Worm (Caenorhabditis elegans) whole organism, midembryonic: ENCODE data around the gene W03A5.1.

Experiments used
- T22C8.4 ChIP-seq: fragments of 200-800 bp; sonication (Bioruptor generic); IDR thresholded peaks from 2 replicates; pipeline ENCODE4 v1.3.6; 2022; ENCODE audit warnings: missing genetic modification characterization, missing compliant biosample characterization
- cog-1 ChIP-seq: sonication (generic microtip); optimal IDR thresholded peaks from 2 replicates; lab custom pipeline; 2016; ENCODE audit warnings: missing genetic modification characterization, missing compliant biosample characterization
- flt-1 ChIP-seq: fragments of 200-800 bp; sonication (Bioruptor generic); IDR thresholded peaks from 2 replicates; pipeline ENCODE4 v1.3.6; 2022; ENCODE audit warnings: missing genetic modification characterization, missing compliant biosample characterization
- klf-2 ChIP-seq: fragments of 200-800 bp; sonication (Bioruptor generic); conservative IDR thresholded peaks from 2 replicates; pipeline ENCODE4 v1.3.6; 2022; ENCODE audit warnings: missing genetic modification reagents, missing genetic modification characterization, missing compliant biosample characterization
- med-1 ChIP-seq: sonication (generic microtip); optimal IDR thresholded peaks from 2 replicates; lab custom pipeline; 2017; ENCODE audit warnings: missing genetic modification characterization, mild to moderate bottlenecking, missing compliant biosample characterization, antibody characterized with exemption, missing genetic modification reagents; ENCODE audit not compliant: insufficient read depth
- ref-1 ChIP-seq: fragments of 200-800 bp; sonication (Bioruptor generic); conservative IDR thresholded peaks from 2 replicates; pipeline ENCODE4 v1.3.6; 2022; ENCODE audit warnings: missing genetic modification reagents, missing genetic modification characterization, missing compliant biosample characterization
- tab-1 ChIP-seq: fragments of 200-800 bp; sonication (Bioruptor generic); IDR thresholded peaks from 2 replicates; pipeline ENCODE4 v1.3.6; 2022; ENCODE audit warnings: missing genetic modification characterization, missing compliant biosample characterization
- ztf-23 ChIP-seq: fragments of 200-800 bp; sonication (Bioruptor generic); IDR thresholded peaks from 2 replicates; pipeline ENCODE4 v1.3.6; 2022; ENCODE audit warnings: missing genetic modification reagents, missing genetic modification characterization, missing compliant biosample characterization
- ztf-29 ChIP-seq: fragments of 200-800 bp; sonication (Bioruptor generic); IDR thresholded peaks from 2 replicates; pipeline ENCODE4 v1.3.6; 2022; ENCODE audit warnings: missing genetic modification reagents, missing genetic modification characterization, missing compliant biosample characterization

Gene W03A5.1

DNA sequence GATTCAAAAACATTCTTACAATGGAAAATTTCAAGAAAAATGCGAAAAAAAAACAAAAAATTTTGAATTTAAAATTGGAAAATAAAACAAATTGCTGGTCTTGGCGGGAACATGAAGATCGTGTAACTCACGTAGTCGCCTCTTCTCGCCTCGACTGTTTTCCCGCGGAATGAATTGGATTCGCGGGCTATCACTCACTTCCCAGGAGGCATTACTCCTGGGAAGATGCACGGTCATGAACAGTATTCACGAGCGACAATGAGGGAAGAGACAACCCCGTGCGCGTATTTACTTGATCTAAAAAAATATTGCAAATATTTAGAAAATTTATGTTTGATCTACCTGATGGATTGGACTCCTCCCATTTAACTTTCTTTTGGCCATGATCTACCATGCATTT is 1.4 kb upstream of the W03A5.1 start:
- TF ChIP-seq med-1 (GFP tag; lab: Kevin White, UChicago) (no peak), flt-1 (no peak), klf-2 (GFP tag; lab: Robert Waterston, UW) (no peak), tab-1 (no peak), ztf-29 (no peak), ref-1 (no peak), ztf-23 (GFP tag; lab: Robert Waterston, UW) (no peak), cog-1 (no peak), T22C8.4 (no peak)

DNA sequence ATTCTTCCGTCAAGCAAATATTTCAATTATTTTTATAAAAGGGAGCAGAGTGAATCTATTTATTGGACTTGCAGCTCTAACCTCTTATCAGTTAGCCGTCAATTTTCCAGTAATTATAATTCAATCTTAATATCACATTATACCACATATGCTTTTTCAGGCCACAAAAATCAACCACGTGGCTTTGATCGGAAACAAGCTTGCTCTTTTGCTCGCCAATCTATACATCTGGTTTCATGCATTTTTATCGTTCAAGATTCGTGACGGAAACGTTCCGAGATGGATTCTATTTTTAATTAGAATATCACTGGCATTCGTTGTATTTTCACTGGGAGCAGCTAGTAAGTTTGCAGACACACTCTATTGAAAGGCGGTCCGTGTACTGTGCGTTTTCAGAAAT is 628 bp upstream of the W03A5.1 start:
- TF ChIP-seq flt-1 (no peak), ztf-23 (GFP tag; lab: Robert Waterston, UW) (no peak), ztf-29 (no peak), T22C8.4 (no peak), klf-2 (GFP tag; lab: Robert Waterston, UW) (no peak), tab-1 (no peak), ref-1 (no peak), cog-1 (no peak), med-1 (GFP tag; lab: Kevin White, UChicago) (no peak)

ce11 chrIII:5413680-5414079 is 6.0 kb downstream of the W03A5.1 start, which contains the start of gene grl-22:
TSS of gene grl-22 (minus strand) at chrIII:5414011.
- TF ChIP-seq ztf-29, result no peak
- no peak for TF ChIP-seq klf-2 (GFP tag; lab: Robert Waterston, UW)
- TF ChIP-seq tab-1, result no peak
- no peak for TF ChIP-seq ref-1
- TF ChIP-seq ztf-23 (GFP tag; lab: Robert Waterston, UW), result no peak
- TF ChIP-seq T22C8.4, result no peak
- TF ChIP-seq cog-1, result no peak
- no peak for TF ChIP-seq flt-1
- no peak for TF ChIP-seq med-1 (GFP tag; lab: Kevin White, UChicago)

DNA sequence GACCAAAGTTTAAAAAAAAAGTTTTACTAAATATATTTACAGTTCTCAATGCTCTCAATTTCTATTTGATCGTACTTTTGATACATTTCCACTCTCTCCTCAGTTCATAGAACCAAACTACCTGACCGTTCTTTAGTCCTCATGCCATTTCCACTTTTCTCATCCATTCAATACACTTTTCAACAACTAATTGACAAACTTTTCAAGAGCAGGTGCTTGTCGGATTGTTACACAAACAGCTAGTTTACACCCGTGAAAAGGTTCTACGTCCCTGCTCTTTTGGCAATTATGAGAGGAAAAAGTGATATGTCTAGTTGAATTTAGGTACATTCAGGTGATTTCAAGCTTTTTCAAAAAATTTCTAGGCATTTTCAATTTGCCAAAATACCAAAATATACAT is 10.2 kb downstream of the W03A5.1 start:
- TF ChIP-seq ztf-23 (GFP tag; lab: Robert Waterston, UW), result no peak
- TF ChIP-seq T22C8.4, result no peak
- TF ChIP-seq tab-1, result no peak
- no peak for TF ChIP-seq flt-1
- TF ChIP-seq klf-2 (GFP tag; lab: Robert Waterston, UW), result no peak
- no peak for TF ChIP-seq ztf-29
- no peak for TF ChIP-seq ref-1
- no peak for TF ChIP-seq cog-1
- TF ChIP-seq med-1 (GFP tag; lab: Kevin White, UChicago), result no peak

- TF ChIP-seq ztf-29 (no peak), tab-1 (no peak), T22C8.4 (no peak), flt-1 (no peak), klf-2 (GFP tag; lab: Robert Waterston, UW) (no peak), cog-1 (no peak), med-1 (GFP tag; lab: Kevin White, UChicago) (no peak), ref-1 (no peak), ztf-23 (GFP tag; lab: Robert Waterston, UW) (no peak)
Observed at ce11 chrIII:5419527-5419926, 11.8 kb downstream of the W03A5.1 start.

ce11 chrIII:5420276-5420675 is 12.6 kb downstream of the W03A5.1 start:
- TF ChIP-seq T22C8.4 (no peak), med-1 (GFP tag; lab: Kevin White, UChicago) (no peak), ztf-23 (GFP tag; lab: Robert Waterston, UW) (no peak), cog-1 (no peak), klf-2 (GFP tag; lab: Robert Waterston, UW) (no peak), ztf-29 (no peak), ref-1 (no peak), flt-1 (no peak)

DNA sequence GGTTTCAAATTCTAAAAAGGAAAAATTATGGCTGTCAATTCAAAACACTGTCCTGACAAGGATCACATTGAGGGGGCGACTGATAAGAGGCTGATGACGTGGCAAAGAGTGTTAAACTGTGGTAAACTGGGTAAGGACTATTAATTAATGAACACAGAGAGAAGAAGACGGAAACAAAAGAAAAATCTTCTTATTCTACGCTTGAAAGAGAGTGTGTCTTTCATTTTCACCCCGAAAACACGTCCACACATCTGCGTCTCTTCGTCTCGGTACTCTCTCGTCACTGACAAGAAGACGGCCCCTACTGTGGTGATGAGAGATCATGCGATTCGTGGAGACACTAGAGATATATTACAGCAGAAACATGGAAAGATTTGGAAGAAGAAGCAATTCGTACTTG is 13.7 kb downstream of the W03A5.1 start:
- TF ChIP-seq cog-1 (no peak), flt-1 (no peak), med-1 (GFP tag; lab: Kevin White, UChicago) (no peak), klf-2 (GFP tag; lab: Robert Waterston, UW) (no peak), T22C8.4 (no peak)

DNA sequence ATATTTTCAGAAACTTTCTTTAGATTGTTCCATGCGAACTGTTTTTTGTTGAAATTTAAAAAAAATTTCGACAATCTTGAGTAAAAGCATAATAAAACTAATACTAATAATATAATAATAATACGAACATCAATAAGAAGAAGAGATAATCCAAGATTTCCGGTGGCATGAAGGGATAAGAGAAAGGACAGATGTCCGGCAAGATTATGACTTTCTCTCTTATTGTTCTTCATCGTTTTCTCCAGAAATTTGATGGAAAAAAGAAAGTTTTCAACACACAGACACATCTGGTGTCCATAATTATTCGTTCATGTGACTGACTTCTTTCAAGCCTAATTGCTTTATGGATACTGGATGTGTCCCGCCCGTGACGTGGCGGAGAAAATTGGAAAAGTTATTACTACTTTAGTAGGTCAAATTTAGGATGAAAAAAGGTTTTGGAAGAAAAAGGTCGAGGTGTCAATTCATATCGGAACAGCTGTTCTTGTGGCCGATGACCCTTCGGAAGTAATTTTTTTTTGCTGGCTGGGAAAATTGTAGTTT is 14.9 kb downstream of the W03A5.1 start:
- no peak for TF ChIP-seq med-1 (GFP tag; lab: Kevin White, UChicago)
- TF ChIP-seq T22C8.4, result no peak
- TF ChIP-seq ref-1, result no peak
- no peak for TF ChIP-seq klf-2 (GFP tag; lab: Robert Waterston, UW)
- no peak for TF ChIP-seq ztf-23 (GFP tag; lab: Robert Waterston, UW)
- TF ChIP-seq ztf-29, result no peak
- TF ChIP-seq tab-1, result no peak
- no peak for TF ChIP-seq flt-1
- TF ChIP-seq cog-1, result no peak

ce11 chrIII:5423665-5424133 is 16.0 kb downstream of the W03A5.1 start, which contains the start of gene dnj-24:
TSS of gene dnj-24 (minus strand) at chrIII:5424083.
- TF ChIP-seq T22C8.4 (no peak), cog-1 (no peak), flt-1 (no peak), klf-2 (GFP tag; lab: Robert Waterston, UW) (no peak), ztf-23 (GFP tag; lab: Robert Waterston, UW) (no peak), ztf-29 (no peak), ref-1 (no peak), med-1 (GFP tag; lab: Kevin White, UChicago) (no peak), tab-1 (no peak)

DNA sequence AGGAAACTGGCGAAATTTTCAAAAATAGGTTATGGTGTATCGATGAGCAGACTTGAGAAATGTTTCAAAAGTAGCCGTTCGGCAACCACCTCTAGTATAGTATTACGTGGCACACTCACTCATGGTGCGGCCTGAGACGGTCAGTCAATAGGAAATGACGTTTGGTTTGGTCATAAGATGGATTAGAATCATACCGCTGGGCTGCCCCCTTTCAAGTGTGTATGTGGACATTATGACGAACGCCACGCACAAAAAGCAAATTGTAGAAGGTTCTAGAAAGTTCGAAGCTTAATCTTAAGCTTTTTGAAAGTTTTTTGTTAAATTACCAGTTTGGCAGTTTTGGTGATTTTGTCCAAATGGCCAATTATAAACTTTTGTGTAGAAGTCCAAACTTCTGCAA is 16.7 kb downstream of the W03A5.1 start:
- TF ChIP-seq ztf-29 (no peak), klf-2 (GFP tag; lab: Robert Waterston, UW) (no peak), med-1 (GFP tag; lab: Kevin White, UChicago) (no peak), cog-1 (no peak), flt-1 (no peak), T22C8.4 (no peak), tab-1 (no peak), ref-1 (no peak), ztf-23 (GFP tag; lab: Robert Waterston, UW) (no peak)

DNA sequence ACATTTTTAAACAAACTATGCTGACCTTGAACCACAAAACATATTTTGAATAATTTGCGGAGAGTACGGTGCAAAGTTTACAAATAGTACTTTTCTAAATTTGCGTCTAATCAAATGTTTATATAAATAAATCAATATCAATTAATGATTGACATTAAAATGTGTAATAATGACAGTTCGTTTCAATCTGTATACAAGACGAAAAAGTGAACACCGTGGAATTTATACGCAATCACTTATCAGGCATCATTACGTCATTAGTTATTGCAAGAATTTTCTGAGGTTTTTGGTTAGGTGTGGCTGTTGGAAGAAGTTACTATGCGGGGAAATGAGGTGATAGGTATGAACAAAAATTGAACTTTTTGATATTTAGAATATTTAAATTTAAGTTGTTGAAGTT is 19.4 kb downstream of the W03A5.1 start:
- TF ChIP-seq med-1 (GFP tag; lab: Kevin White, UChicago) (no peak), ztf-29 (no peak), flt-1 (no peak), tab-1 (no peak), T22C8.4 (no peak), ref-1 (no peak)
